Fruit fly (Drosophila melanogaster): Measurements from ENCODE around the gene Pgm1.

dm6 chr3L:16083693-16084092 is 44.6 kb downstream of the Pgm1 start, which contains the start of gene CG13075:
- TF ChIP-seq Sin3A (optimal IDR thresholded peaks at IDR 0.05) (no peak), h (optimal IDR thresholded peaks at IDR 0.05) (no peak), insv (optimal IDR thresholded peaks at IDR 0.05) (no peak), psq (optimal IDR thresholded peaks at IDR 0.05) (no peak)
